Fruit fly (Drosophila melanogaster) whole organism, prepupa: ENCODE data around the gene CG2685.

Experiments
- Blimp-1 ChIP-seq: fragments of 200-800 bp; sonication (Bioruptor generic); optimal IDR thresholded peaks from 3 replicates; lab custom pipeline; 2017; ENCODE audit warnings: missing biosample characterization, missing genetic modification characterization, mild to moderate bottlenecking, moderate library complexity, missing genetic modification reagents
- CG7368 ChIP-seq: fragments of 200-800 bp; sonication (Bioruptor generic); optimal IDR thresholded peaks from 3 replicates; lab custom pipeline; 2016; ENCODE audit warnings: missing biosample characterization, missing genetic modification characterization
- CG8632 ChIP-seq: fragments of 200-800 bp; sonication (Bioruptor generic); optimal IDR thresholded peaks from 3 replicates; lab custom pipeline; 2016; ENCODE audit warnings: missing biosample characterization, missing genetic modification characterization
- CG9139 ChIP-seq: fragments of 200-800 bp; sonication (Bioruptor generic); optimal IDR thresholded peaks from 3 replicates; lab custom pipeline; 2017; ENCODE audit warnings: missing biosample characterization, mild to moderate bottlenecking, missing genetic modification characterization
- Eip78C ChIP-seq: fragments of 200-800 bp; sonication (Bioruptor generic); peaks from one replicate; lab custom pipeline; 2016; ENCODE audit warnings: missing biosample characterization, missing genetic modification characterization
- Lpt ChIP-seq: fragments of 200-800 bp; sonication (Bioruptor generic); optimal IDR thresholded peaks from 3 replicates; lab custom pipeline; 2016; ENCODE audit warnings: missing biosample characterization, missing genetic modification characterization
- Sox14 ChIP-seq: fragments of 200-800 bp; sonication (Bioruptor generic); optimal IDR thresholded peaks from 3 replicates; lab custom pipeline; 2016; ENCODE audit warnings: missing biosample characterization, missing genetic modification characterization
- dac ChIP-seq: fragments of 200-800 bp; sonication (Bioruptor generic); optimal IDR thresholded peaks from 2 replicates; lab custom pipeline; 2017; ENCODE audit warnings: missing biosample characterization, mild to moderate bottlenecking, missing genetic modification characterization
- eg ChIP-seq: fragments of 200-800 bp; sonication (Bioruptor generic); IDR thresholded peaks from 3 replicates; pipeline ENCODE4 v1.3.6; 2022; ENCODE audit warnings: missing biosample characterization, missing genetic modification characterization
- salr ChIP-seq, 2 experiments: fragments of 200-800 bp; sonication (Bioruptor generic); optimal IDR thresholded peaks; 3 replicates each; lab custom pipeline; 2016 to 2018; ENCODE audit warnings: missing biosample characterization in 2 of 2, missing genetic modification characterization in 2 of 2, mild to moderate bottlenecking in 1 of 2
- topi ChIP-seq: fragments of 200-800 bp; sonication (Bioruptor generic); optimal IDR thresholded peaks from 3 replicates; lab custom pipeline; 2016; ENCODE audit warnings: missing biosample characterization, missing genetic modification characterization

- TF ChIP-seq salr (GFP tag; optimal IDR thresholded peaks at IDR 0.05; lab: Kevin White, UChicago), result no peak
- TF ChIP-seq Lpt (GFP tag; lab: Kevin White, UChicago), result no peak
- peak; percentile 72 for TF ChIP-seq Eip78C (GFP tag; lab: Kevin White, UChicago)
- no peak for TF ChIP-seq dac (GFP tag; lab: Kevin White, UChicago)
- no peak for TF ChIP-seq CG7368 (GFP tag; lab: Kevin White, UChicago)
- no peak; the same call in 2 of the 3 replicates for TF ChIP-seq eg
- no peak for TF ChIP-seq Blimp-1 (GFP tag; lab: Kevin White, UChicago)
- TF ChIP-seq topi (GFP tag; lab: Kevin White, UChicago), result no peak
- TF ChIP-seq Sox14, result no peak
- no peak for TF ChIP-seq CG9139 (GFP tag; lab: Kevin White, UChicago)
- TF ChIP-seq CG8632 (GFP tag; lab: Kevin White, UChicago), result no peak
These were observed 18.4 kb upstream of the CG2685 start, which contains the start of the genes ttm50 and CG2712 for dm6 chrX:2732127-2732526.
